Fruit fly (Drosophila melanogaster) whole organism, embryonic: ENCODE measurements around the gene mil.
A peak's percentile ranks its signal among the peaks of the same experiment; 100 is the strongest.
"Not testable (repeated sequence)": the region's sequence is repeated elsewhere in the genome, so short reads cannot be mapped to it uniquely, and the experiment has no call there.

Experiments used
- BEAF-32 ChIP-seq: fragments of 200-800 bp; sonication (Bioruptor generic); optimal IDR thresholded peaks from 3 replicates; lab custom pipeline; 2017; ENCODE audit warnings: missing biosample characterization, missing genetic modification characterization, mild to moderate bottlenecking, moderate library complexity, missing genetic modification reagents
- CG11456 ChIP-seq: fragments of 200-800 bp; sonication (Bioruptor generic); IDR thresholded peaks from 3 replicates; pipeline ENCODE4 v1.3.6; 2022; ENCODE audit warnings: missing biosample characterization, missing genetic modification characterization
- CG11560 ChIP-seq: fragments of 200-800 bp; sonication (Bioruptor generic); IDR thresholded peaks from 3 replicates; pipeline ENCODE4 v1.3.6; 2022; ENCODE audit warnings: missing biosample characterization, missing genetic modification characterization
- CG13424 ChIP-seq: fragments of 200-800 bp; sonication (Bioruptor generic); optimal IDR thresholded peaks from 2 replicates; lab custom pipeline; 2019; ENCODE audit warnings: missing biosample characterization, mild to moderate bottlenecking, missing genetic modification characterization, moderate library complexity
- CG1529 ChIP-seq: fragments of 200-800 bp; sonication (Bioruptor generic); optimal IDR thresholded peaks from 3 replicates; lab custom pipeline; 2018; ENCODE audit warnings: missing biosample characterization, missing genetic modification characterization
- CG17361 ChIP-seq: fragments of 200-800 bp; sonication (Bioruptor generic); IDR thresholded peaks from 3 replicates; pipeline ENCODE4 v1.3.6; 2022; ENCODE audit warnings: missing biosample characterization, missing genetic modification characterization
- CG2678 ChIP-seq: fragments of 200-800 bp; sonication (Bioruptor generic); optimal IDR thresholded peaks from 3 replicates; lab custom pipeline; 2019; ENCODE audit warnings: missing biosample characterization, mild to moderate bottlenecking, missing genetic modification characterization, moderate library complexity
- CG34422 ChIP-seq: fragments of 200-800 bp; sonication (Bioruptor generic); IDR thresholded peaks from 3 replicates; pipeline ENCODE4 v1.3.6; 2022; ENCODE audit warnings: missing biosample characterization, missing genetic modification characterization
- CG7928 ChIP-seq: fragments of 200-800 bp; sonication (Bioruptor generic); optimal IDR thresholded peaks from 2 replicates; lab custom pipeline; 2017; ENCODE audit warnings: missing biosample characterization, mild to moderate bottlenecking, missing genetic modification characterization
- CG7987 ChIP-seq: fragments of 200-800 bp; sonication (Bioruptor generic); optimal IDR thresholded peaks from 2 replicates; lab custom pipeline; 2018; ENCODE audit warnings: missing biosample characterization, mild to moderate bottlenecking, missing genetic modification characterization, moderate library complexity
- CG8388 ChIP-seq: fragments of 200-800 bp; sonication (Bioruptor generic); optimal IDR thresholded peaks from 2 replicates; lab custom pipeline; 2019; ENCODE audit warnings: missing biosample characterization, mild to moderate bottlenecking, missing genetic modification characterization, moderate library complexity
- D19B ChIP-seq: fragments of 200-800 bp; sonication (Bioruptor generic); optimal IDR thresholded peaks from 2 replicates; lab custom pipeline; 2017; ENCODE audit warnings: missing biosample characterization, mild to moderate bottlenecking, missing genetic modification characterization
- Dref ChIP-seq: fragments of 200-800 bp; sonication (Bioruptor generic); IDR thresholded peaks from 2 replicates; pipeline ENCODE4 v1.3.6; 2022; ENCODE audit warnings: missing biosample characterization, missing genetic modification characterization
- E2f2 ChIP-seq: fragments of 200-800 bp; sonication (Bioruptor generic); IDR thresholded peaks from 2 replicates; pipeline ENCODE4 v1.3.6; 2022; ENCODE audit warnings: missing biosample characterization, missing genetic modification characterization
- MBD-R2 ChIP-seq: fragments of 200-800 bp; sonication (Bioruptor generic); IDR thresholded peaks from 2 replicates; pipeline ENCODE4 v1.3.6; 2022; ENCODE audit warnings: missing biosample characterization, missing genetic modification characterization
- Scr ChIP-seq: fragments of 200-800 bp; sonication (Bioruptor generic); IDR thresholded peaks from 2 replicates; pipeline ENCODE4 v1.3.6; 2022; ENCODE audit warnings: missing biosample characterization, missing genetic modification characterization; ENCODE audit not compliant: partially characterized antibody
- Sin3A ChIP-seq: fragments of >200 bp; optimal IDR thresholded peaks from 2 replicates; lab custom pipeline; 2018
- Tbp ChIP-seq: fragments of >200 bp; optimal IDR thresholded peaks from 2 replicates; lab custom pipeline; 2018; ENCODE audit warnings: missing biosample characterization, missing genetic modification characterization
- bigmax ChIP-seq: fragments of 200-800 bp; sonication (Bioruptor generic); optimal IDR thresholded peaks from 2 replicates; lab custom pipeline; 2018; ENCODE audit warnings: missing biosample characterization, mild to moderate bottlenecking, missing genetic modification characterization
- cad ChIP-seq: fragments of >200 bp; optimal IDR thresholded peaks from 2 replicates; lab custom pipeline; 2017; ENCODE audit warnings: missing biosample characterization, missing genetic modification characterization
- crp ChIP-seq, 2 experiments: fragments of 200-800 bp; sonication (Bioruptor generic); optimal IDR thresholded peaks; 2 replicates in 1 of 2; 3 replicates in 1 of 2; lab custom pipeline; 2017; ENCODE audit warnings: missing biosample characterization in 2 of 2, missing genetic modification characterization in 2 of 2, mild to moderate bottlenecking in 1 of 2, moderate library complexity in 1 of 2
- disco-r ChIP-seq: fragments of 200-800 bp; sonication (Bioruptor generic); optimal IDR thresholded peaks from 2 replicates; lab custom pipeline; 2016; ENCODE audit warnings: missing biosample characterization, missing genetic modification characterization
- esg ChIP-seq: fragments of 200-800 bp; sonication (Bioruptor generic); conservative IDR thresholded peaks from 2 replicates; pipeline ENCODE4 v1.3.6; 2022; ENCODE audit warnings: missing biosample characterization, missing genetic modification characterization
- ftz-f1 ChIP-seq: fragments of 200-800 bp; sonication (Bioruptor generic); optimal IDR thresholded peaks from 2 replicates; lab custom pipeline; 2016; ENCODE audit warnings: missing biosample characterization, missing genetic modification characterization
- gcm ChIP-seq: fragments of 200-800 bp; sonication (Bioruptor generic); optimal IDR thresholded peaks from 2 replicates; lab custom pipeline; 2019; ENCODE audit warnings: missing biosample characterization, mild to moderate bottlenecking, missing genetic modification characterization, moderate library complexity
- gfzf ChIP-seq: fragments of 200-800 bp; sonication (Bioruptor generic); optimal IDR thresholded peaks from 2 replicates; lab custom pipeline; 2016; ENCODE audit warnings: missing biosample characterization, mild to moderate bottlenecking, missing genetic modification characterization, moderate library complexity
- ind ChIP-seq: fragments of 200-800 bp; sonication (Bioruptor generic); optimal IDR thresholded peaks from 3 replicates; lab custom pipeline; 2016; ENCODE audit warnings: missing biosample characterization, missing genetic modification characterization
- jigr1 ChIP-seq: fragments of 200-800 bp; sonication (Bioruptor generic); IDR thresholded peaks from 3 replicates; pipeline ENCODE4 v1.3.6; 2022; ENCODE audit warnings: missing biosample characterization, missing genetic modification characterization
- otp ChIP-seq: fragments of 200-800 bp; sonication (Bioruptor generic); IDR thresholded peaks from 3 replicates; pipeline ENCODE4, ENCODE4 v1.3.6; 2022; ENCODE audit warnings: missing biosample characterization, missing genetic modification characterization
- phol ChIP-seq: fragments of 200-800 bp; sonication (Bioruptor generic); optimal IDR thresholded peaks from 3 replicates; lab custom pipeline; 2018; ENCODE audit warnings: missing biosample characterization, mild to moderate bottlenecking, missing genetic modification characterization, moderate library complexity
- pzg ChIP-seq: fragments of 200-800 bp; sonication (Bioruptor generic); optimal IDR thresholded peaks from 3 replicates; lab custom pipeline; 2018; ENCODE audit warnings: missing biosample characterization, mild to moderate bottlenecking, missing genetic modification characterization, moderate library complexity
- ro ChIP-seq: fragments of 200-800 bp; sonication (Bioruptor generic); IDR thresholded peaks from 2 replicates; pipeline ENCODE4 v1.3.6; 2022; ENCODE audit warnings: missing biosample characterization, missing genetic modification characterization
- sob ChIP-seq: fragments of 200-800 bp; sonication (Bioruptor generic); IDR thresholded peaks from 2 replicates; pipeline ENCODE4 v1.3.6; 2022; ENCODE audit warnings: missing biosample characterization, missing genetic modification characterization
- sug ChIP-seq: fragments of 200-800 bp; optimal IDR thresholded peaks from 2 replicates; lab custom pipeline; 2019; ENCODE audit warnings: missing biosample characterization, mild to moderate bottlenecking, missing genetic modification characterization, moderate library complexity

The mil gene

dm6 chr3R:27954533-27954932, 42.3 kb downstream of the mil start, which contains the start of gene Nep7 (continued):
- TF ChIP-seq ftz-f1 (GFP tag; lab: Kevin White, UChicago) (no peak), CG7987 (GFP tag; lab: Kevin White, UChicago) (no peak)

dm6 chr3R:27957967-27958366, 45.7 kb downstream of the mil start:
- TF ChIP-seq BEAF-32 (GFP tag; lab: Kevin White, UChicago) (no peak), phol (tag; lab: Kevin White, UChicago) (no peak), jigr1 (GFP tag; lab: Robert Waterston, UW) (no peak), Scr (GFP tag; lab: Robert Waterston, UW) (peak; percentile 16; the same call in 1 of the 2 replicates), CG11560 (tag; lab: Robert Waterston, UW) (no peak), sob (GFP tag; lab: Robert Waterston, UW) (no peak), crp (GFP tag; optimal IDR thresholded peaks at IDR 0.05; lab: Kevin White, UChicago) (peak in 1 of 2 experiments; percentile 74), ind (GFP tag; lab: Kevin White, UChicago) (no peak), CG11456 (no peak), E2f2 (GFP tag; lab: Robert Waterston, UW) (peak; percentile 28; the same call in 1 of the 2 replicates), CG13424 (tag; lab: Kevin White, UChicago) (no peak), Dref (GFP tag; lab: Robert Waterston, UW) (peak; percentile 36; the same call in 1 of the 2 replicates), CG34422 (GFP tag; lab: Robert Waterston, UW) (peak; percentile 60; the same call in 1 of the 3 replicates), pzg (GFP tag; lab: Kevin White, UChicago) (peak; percentile 29), CG17361 (no peak), gfzf (GFP tag; lab: Kevin White, UChicago) (peak; percentile 36), CG7928 (peak; percentile 1), D19B (GFP tag; lab: Kevin White, UChicago) (no peak), Tbp (GFP tag; lab: Kevin White, UChicago) (no peak), ro (GFP tag; lab: Robert Waterston, UW) (no peak), MBD-R2 (GFP tag; lab: Robert Waterston, UW) (peak; percentile 62), Sin3A (lab: Kevin White, UChicago) (no peak), sug (tag; lab: Kevin White, UChicago) (no peak), CG2678 (tag; lab: Kevin White, UChicago) (no peak), bigmax (GFP tag; lab: Kevin White, UChicago) (peak; percentile 98), cad (GFP tag; lab: Kevin White, UChicago) (no peak)

- not testable (repeated sequence) for TF ChIP-seq CG8388 (GFP tag; lab: Kevin White, UChicago); disco-r (GFP tag; lab: Kevin White, UChicago); esg (GFP tag; lab: Robert Waterston, UW)
These were observed 46.9 kb downstream of the mil start, which contains the start of the genes CG42487 and CG4884 for dm6 chr3R:27959145-27959544. CG42487 (minus strand) TSS chr3R:27959245. CG4884 (minus strand) TSS chr3R:27959245.

- not testable (repeated sequence) for TF ChIP-seq gcm (GFP tag; lab: Kevin White, UChicago); otp (GFP tag; lab: Robert Waterston, UW); CG1529 (GFP tag; lab: Kevin White, UChicago)
These were observed 48.2 kb downstream of the mil start, which contains the start of gene CG31253 for dm6 chr3R:27960473-27960872. CG31253 (minus strand) TSS chr3R:27960573.
